Worm (Caenorhabditis elegans) whole organism, L2 larva: ENCODE data around the gene tsen-34.

Source experiments
- C34F6.9 ChIP-seq: fragments of 150-350 bp; optimal IDR thresholded peaks from 2 replicates; lab custom pipeline; 2014; ENCODE audit warnings: missing biosample characterization, missing genetic modification characterization
- F13H6.1 ChIP-seq: sonication (generic microtip); optimal IDR thresholded peaks from 2 replicates; lab custom pipeline; 2016; ENCODE audit warnings: missing genetic modification characterization, missing compliant biosample characterization
- R02D3.7 ChIP-seq: fragments of 150-350 bp; optimal IDR thresholded peaks from 2 replicates; lab custom pipeline; 2014; ENCODE audit warnings: missing biosample characterization, missing genetic modification characterization
- alr-1 ChIP-seq: fragments of 150-350 bp; optimal IDR thresholded peaks from 2 replicates; lab custom pipeline; 2014; ENCODE audit warnings: missing biosample characterization, missing genetic modification characterization
- ama-1 ChIP-seq: fragments of 150-350 bp; optimal IDR thresholded peaks from 2 replicates; lab custom pipeline; 2018; ENCODE audit warnings: inconsistent platforms
- blmp-1 ChIP-seq: sonication (generic microtip); optimal IDR thresholded peaks from 2 replicates; lab custom pipeline; 2017; ENCODE audit warnings: missing genetic modification characterization, mild to moderate bottlenecking, missing compliant biosample characterization, antibody characterized with exemption, moderate library complexity; ENCODE audit not compliant: insufficient read depth
- ceh-16 ChIP-seq: fragments of 150-350 bp; optimal IDR thresholded peaks from 2 replicates; lab custom pipeline; 2014; ENCODE audit warnings: missing biosample characterization, missing genetic modification characterization
- ceh-82 ChIP-seq: fragments of 150-350 bp; optimal IDR thresholded peaks from 2 replicates; lab custom pipeline; 2014; ENCODE audit warnings: missing biosample characterization, missing genetic modification characterization
- crh-2 ChIP-seq: sonication (generic microtip); optimal IDR thresholded peaks from 2 replicates; lab custom pipeline; 2017; ENCODE audit warnings: missing biosample characterization, missing genetic modification characterization
- dmd-4 ChIP-seq: sonication (generic microtip); optimal IDR thresholded peaks from 2 replicates; lab custom pipeline; 2017; ENCODE audit warnings: missing biosample characterization, missing genetic modification characterization
- elt-1 ChIP-seq: fragments of 150-350 bp; optimal IDR thresholded peaks from 2 replicates; lab custom pipeline; 2014; ENCODE audit warnings: missing biosample characterization, missing genetic modification characterization
- elt-3 ChIP-seq: sonication (generic microtip); optimal IDR thresholded peaks from 2 replicates; lab custom pipeline; 2017; ENCODE audit warnings: missing biosample characterization, missing genetic modification characterization
- fos-1 ChIP-seq: fragments of 150-350 bp; optimal IDR thresholded peaks from 2 replicates; lab custom pipeline; 2014; ENCODE audit warnings: missing biosample characterization, missing genetic modification characterization
- gmeb-1 ChIP-seq: fragments of 150-350 bp; optimal IDR thresholded peaks from 2 replicates; lab custom pipeline; 2014; ENCODE audit warnings: missing biosample characterization, missing genetic modification characterization
- lin-39 ChIP-seq: fragments of 150-350 bp; optimal IDR thresholded peaks from 2 replicates; lab custom pipeline; 2014; ENCODE audit warnings: missing biosample characterization, missing genetic modification reagents, missing genetic modification characterization
- mab-5 ChIP-seq: fragments of 150-350 bp; optimal IDR thresholded peaks from 2 replicates; lab custom pipeline; 2014; ENCODE audit warnings: missing biosample characterization, missing genetic modification characterization
- mbf-1 ChIP-seq: sonication (generic microtip); optimal IDR thresholded peaks from 2 replicates; lab custom pipeline; 2017; ENCODE audit warnings: missing biosample characterization, missing genetic modification characterization
- mdl-1 ChIP-seq, 2 experiments: fragments of 150-350 bp in 1 of 2; sonication (generic microtip) in 1 of 2; optimal IDR thresholded peaks; 2 replicates each; lab custom pipeline; 2017; ENCODE audit warnings: missing biosample characterization in 2 of 2, missing genetic modification characterization in 2 of 2
- nhr-10 ChIP-seq: sonication (generic microtip); optimal IDR thresholded peaks from 2 replicates; lab custom pipeline; 2017; ENCODE audit warnings: missing biosample characterization, missing genetic modification characterization
- nhr-11 ChIP-seq: fragments of 150-350 bp; optimal IDR thresholded peaks from 2 replicates; lab custom pipeline; 2014; ENCODE audit warnings: missing biosample characterization, missing genetic modification characterization
- nhr-12 ChIP-seq: fragments of 150-350 bp; optimal IDR thresholded peaks from 2 replicates; lab custom pipeline; 2014; ENCODE audit warnings: missing biosample characterization, missing genetic modification characterization
- nhr-129 ChIP-seq: fragments of 150-350 bp; optimal IDR thresholded peaks from 2 replicates; lab custom pipeline; 2014; ENCODE audit warnings: missing biosample characterization, missing genetic modification characterization
- nhr-21 ChIP-seq: fragments of 150-350 bp; optimal IDR thresholded peaks from 2 replicates; lab custom pipeline; 2014; ENCODE audit warnings: missing biosample characterization, missing genetic modification characterization
- nhr-237 ChIP-seq: fragments of 150-350 bp; optimal IDR thresholded peaks from 2 replicates; lab custom pipeline; 2014; ENCODE audit warnings: missing biosample characterization, missing genetic modification characterization
- nhr-25 ChIP-seq: fragments of 150-350 bp; sonication (generic microtip); optimal IDR thresholded peaks from 3 replicates; lab custom pipeline; 2014; ENCODE audit warnings: missing biosample characterization, missing genetic modification characterization
- nhr-6 ChIP-seq: fragments of 150-350 bp; optimal IDR thresholded peaks from 2 replicates; lab custom pipeline; 2014; ENCODE audit warnings: missing biosample characterization, missing genetic modification characterization
- nhr-77 ChIP-seq: fragments of 150-350 bp; optimal IDR thresholded peaks from 2 replicates; lab custom pipeline; 2014; ENCODE audit warnings: missing biosample characterization, missing genetic modification characterization
- peb-1 ChIP-seq: fragments of 150-350 bp; optimal IDR thresholded peaks from 2 replicates; lab custom pipeline; 2014; ENCODE audit warnings: missing biosample characterization, missing genetic modification characterization
- sem-4 ChIP-seq: fragments of 150-350 bp; optimal IDR thresholded peaks from 2 replicates; lab custom pipeline; 2014; ENCODE audit warnings: missing biosample characterization, missing genetic modification reagents, missing genetic modification characterization
- skn-1 ChIP-seq: sonication (generic microtip); optimal IDR thresholded peaks from 2 replicates; lab custom pipeline; 2017; ENCODE audit warnings: missing biosample characterization, missing genetic modification characterization
- sma-3 ChIP-seq: sonication (generic microtip); optimal IDR thresholded peaks from 2 replicates; lab custom pipeline; 2016; ENCODE audit warnings: missing genetic modification reagents, missing genetic modification characterization, missing compliant biosample characterization
- unc-39 ChIP-seq: fragments of 150-350 bp; optimal IDR thresholded peaks from 2 replicates; lab custom pipeline; 2014; ENCODE audit warnings: missing biosample characterization, missing genetic modification characterization
- unc-55 ChIP-seq: fragments of 150-350 bp; sonication (generic microtip); optimal IDR thresholded peaks from 3 replicates; lab custom pipeline; 2014; ENCODE audit warnings: missing biosample characterization, missing genetic modification reagents, missing genetic modification characterization
- unc-62 ChIP-seq: fragments of 150-350 bp; optimal IDR thresholded peaks from 2 replicates; lab custom pipeline; 2014; ENCODE audit warnings: missing biosample characterization, missing genetic modification reagents, missing genetic modification characterization
- zag-1 ChIP-seq: fragments of 150-350 bp; optimal IDR thresholded peaks from 2 replicates; lab custom pipeline; 2014; ENCODE audit warnings: missing biosample characterization, missing genetic modification characterization
- ztf-1 ChIP-seq: fragments of 200-800 bp; sonication (Bioruptor generic); conservative IDR thresholded peaks from 2 replicates; pipeline ENCODE4 v1.3.6; 2022; ENCODE audit warnings: missing genetic modification characterization, missing compliant biosample characterization
- ztf-4 ChIP-seq: fragments of 150-350 bp; optimal IDR thresholded peaks from 2 replicates; lab custom pipeline; 2014; ENCODE audit warnings: missing biosample characterization, missing genetic modification characterization

Gene tsen-34

ce11 chrIV:4178424-4178823 lies at the start of gene tsen-34:
tsen-34 (plus strand) TSS chrIV:4178457.
- TF ChIP-seq mab-5 (tag; lab: Kevin White, UChicago) (no peak), mdl-1 (tag; optimal IDR thresholded peaks at IDR 0.05; lab: Kevin White, UChicago) (no peak), C34F6.9 (tag; lab: Kevin White, UChicago) (no peak), nhr-25 (tag; lab: Kevin White, UChicago) (no peak), peb-1 (tag; lab: Kevin White, UChicago) (no peak), nhr-11 (tag; lab: Kevin White, UChicago) (no peak), sem-4 (tag; lab: Kevin White, UChicago) (no peak), fos-1 (no peak), dmd-4 (tag; lab: Kevin White, UChicago) (no peak), nhr-6 (tag; lab: Kevin White, UChicago) (no peak), nhr-21 (tag; lab: Kevin White, UChicago) (no peak), R02D3.7 (tag; lab: Kevin White, UChicago) (no peak), unc-55 (GFP tag; lab: Kevin White, UChicago) (no peak), ceh-82 (tag; lab: Kevin White, UChicago) (no peak), unc-62 (GFP tag; lab: Kevin White, UChicago) (no peak), zag-1 (no peak), nhr-129 (no peak), lin-39 (tag; lab: Kevin White, UChicago) (no peak)

- TF ChIP-seq nhr-12 (tag; lab: Kevin White, UChicago) (no peak), unc-55 (GFP tag; lab: Kevin White, UChicago) (no peak), skn-1 (tag; lab: Kevin White, UChicago) (no peak), alr-1 (tag; lab: Kevin White, UChicago) (no peak), mbf-1 (tag; lab: Kevin White, UChicago) (no peak), ztf-1 (no peak), F13H6.1 (tag; lab: Kevin White, UChicago) (no peak), elt-3 (no peak), peb-1 (tag; lab: Kevin White, UChicago) (no peak), sem-4 (tag; lab: Kevin White, UChicago) (no peak), nhr-11 (tag; lab: Kevin White, UChicago) (no peak)
- TF ChIP-seq, all 48 proteins: peak for 0
These were observed 42.5 kb upstream of the tsen-34 start, which contains the start of gene F49F1.17 for ce11 chrIV:4135744-4136143. F49F1.17 (minus strand) TSS chrIV:4135844.

ce11 chrIV:4137472-4137871 lies 40.8 kb upstream of the tsen-34 start, which contains the start of gene F49F1.9:
F49F1.9 (minus strand) TSS chrIV:4137572.
- TF ChIP-seq nhr-77 (tag; lab: Kevin White, UChicago) (no peak), mab-5 (tag; lab: Kevin White, UChicago) (no peak), blmp-1 (tag; lab: Kevin White, UChicago) (no peak), skn-1 (tag; lab: Kevin White, UChicago) (no peak), unc-39 (tag; lab: Kevin White, UChicago) (no peak), ceh-82 (tag; lab: Kevin White, UChicago) (no peak), zag-1 (no peak), ceh-16 (tag; lab: Kevin White, UChicago) (no peak), gmeb-1 (tag; lab: Kevin White, UChicago) (no peak), alr-1 (tag; lab: Kevin White, UChicago) (no peak), crh-2 (no peak), sma-3 (GFP tag; lab: Kevin White, UChicago) (no peak), nhr-11 (tag; lab: Kevin White, UChicago) (no peak), elt-3 (no peak), nhr-25 (tag; lab: Kevin White, UChicago) (no peak), ztf-4 (tag; lab: Kevin White, UChicago) (no peak), unc-55 (GFP tag; lab: Kevin White, UChicago) (no peak), nhr-10 (tag; lab: Kevin White, UChicago) (no peak), nhr-237 (tag; lab: Kevin White, UChicago) (no peak)

- TF ChIP-seq ama-1 (lab: Kevin White, UChicago) (no peak), nhr-129 (no peak), elt-1 (no peak)
These were observed 39.2 kb upstream of the tsen-34 start, which contains the start of gene F49F1.10 for ce11 chrIV:4139022-4139421. F49F1.10 (minus strand) TSS chrIV:4139122.
